Worm (Caenorhabditis elegans) whole organism, mixed stage, embryonic: ENCODE data around the gene K07F5.7.

Experiments
- M03D4.4 ChIP-seq: sonication (generic microtip); optimal IDR thresholded peaks from 2 replicates; lab custom pipeline; 2017; ENCODE audit warnings: mild to moderate bottlenecking, missing genetic modification characterization, missing compliant biosample characterization
- bed-3 ChIP-seq: fragments of 200-800 bp; sonication (Bioruptor generic); optimal IDR thresholded peaks from 3 replicates; lab custom pipeline; 2018; ENCODE audit warnings: mild to moderate bottlenecking, missing genetic modification characterization, moderate library complexity, missing compliant biosample characterization
- blmp-1 ChIP-seq: fragments of 150-350 bp; optimal IDR thresholded peaks from 2 replicates; lab custom pipeline; 2014; ENCODE audit warnings: missing biosample characterization, missing genetic modification characterization
- ceh-39 ChIP-seq: fragments of 150-350 bp; optimal IDR thresholded peaks from 2 replicates; lab custom pipeline; 2014; ENCODE audit warnings: missing biosample characterization, missing genetic modification characterization
- ceh-43 ChIP-seq: fragments of 200-800 bp; sonication (Bioruptor generic); optimal IDR thresholded peaks from 2 replicates; lab custom pipeline; 2018; ENCODE audit warnings: mild to moderate bottlenecking, missing genetic modification characterization, moderate library complexity, missing compliant biosample characterization
- ceh-83 ChIP-seq: fragments of 200-800 bp; sonication (Bioruptor generic); optimal IDR thresholded peaks from 2 replicates; lab custom pipeline; 2018; ENCODE audit warnings: mild to moderate bottlenecking, missing genetic modification characterization, missing compliant biosample characterization
- ces-1 ChIP-seq: fragments of 150-350 bp; optimal IDR thresholded peaks from 2 replicates; lab custom pipeline; 2014; ENCODE audit warnings: missing biosample characterization, missing genetic modification reagents, missing genetic modification characterization
- cnd-1 ChIP-seq: fragments of 200-800 bp; sonication (Bioruptor generic); optimal IDR thresholded peaks from 2 replicates; lab custom pipeline; 2018; ENCODE audit warnings: mild to moderate bottlenecking, missing genetic modification characterization, missing compliant biosample characterization
- drap-1 ChIP-seq: fragments of 200-800 bp; sonication (Bioruptor generic); optimal IDR thresholded peaks from 3 replicates; lab custom pipeline; 2018; ENCODE audit warnings: mild to moderate bottlenecking, missing genetic modification characterization, missing compliant biosample characterization
- elt-1 ChIP-seq: sonication (generic microtip); optimal IDR thresholded peaks from 2 replicates; lab custom pipeline; 2017; ENCODE audit warnings: missing genetic modification characterization, mild to moderate bottlenecking, missing compliant biosample characterization, antibody characterized with exemption, moderate library complexity, borderline replicate concordance; ENCODE audit not compliant: insufficient read depth
- elt-3 ChIP-seq: fragments of 150-350 bp; optimal IDR thresholded peaks from 2 replicates; lab custom pipeline; 2014; ENCODE audit warnings: missing biosample characterization, missing genetic modification characterization
- flh-1 ChIP-seq: fragments of 200-800 bp; sonication (Bioruptor generic); optimal IDR thresholded peaks from 2 replicates; lab custom pipeline; 2018; ENCODE audit warnings: mild to moderate bottlenecking, missing genetic modification characterization, moderate library complexity, missing compliant biosample characterization
- ham-2 ChIP-seq: fragments of 200-800 bp; sonication (Bioruptor generic); optimal IDR thresholded peaks from 2 replicates; lab custom pipeline; 2018; ENCODE audit warnings: mild to moderate bottlenecking, missing genetic modification characterization, missing compliant biosample characterization
- hlh-1 ChIP-seq: fragments of 150-350 bp; optimal IDR thresholded peaks from 2 replicates; lab custom pipeline; 2014; ENCODE audit warnings: missing biosample characterization, missing genetic modification reagents, missing genetic modification characterization
- lin-13 ChIP-seq: fragments of 150-350 bp; optimal IDR thresholded peaks from 2 replicates; lab custom pipeline; 2014; ENCODE audit warnings: missing biosample characterization, missing genetic modification characterization
- lin-32 ChIP-seq: fragments of 200-800 bp; sonication (Bioruptor generic); optimal IDR thresholded peaks from 2 replicates; lab custom pipeline; 2018; ENCODE audit warnings: mild to moderate bottlenecking, missing genetic modification characterization, missing compliant biosample characterization
- lsy-2 ChIP-seq: fragments of 150-350 bp; optimal IDR thresholded peaks from 2 replicates; lab custom pipeline; 2014; ENCODE audit warnings: missing biosample characterization, missing genetic modification characterization
- mep-1 ChIP-seq: fragments of 150-350 bp; optimal IDR thresholded peaks from 2 replicates; lab custom pipeline; 2017; ENCODE audit warnings: missing biosample characterization, missing genetic modification reagents, missing genetic modification characterization, inconsistent platforms
- nhr-12 ChIP-seq: fragments of 150-350 bp; optimal IDR thresholded peaks from 2 replicates; lab custom pipeline; 2014; ENCODE audit warnings: missing biosample characterization, missing genetic modification characterization
- nhr-237 ChIP-seq: fragments of 150-350 bp; optimal IDR thresholded peaks from 2 replicates; lab custom pipeline; 2014; ENCODE audit warnings: missing biosample characterization, missing genetic modification characterization
- nhr-28 ChIP-seq: fragments of 150-350 bp; optimal IDR thresholded peaks from 2 replicates; lab custom pipeline; 2014; ENCODE audit warnings: missing biosample characterization, missing genetic modification characterization
- nhr-76 ChIP-seq: sonication (generic microtip); optimal IDR thresholded peaks from 2 replicates; lab custom pipeline; 2017; ENCODE audit warnings: missing biosample characterization, missing genetic modification characterization
- pha-4 ChIP-seq: fragments of 150-350 bp; optimal IDR thresholded peaks from 2 replicates; lab custom pipeline; 2018; ENCODE audit warnings: missing biosample characterization, missing genetic modification reagents, missing genetic modification characterization
- sem-2 ChIP-seq: fragments of 200-800 bp; sonication (Bioruptor generic); optimal IDR thresholded peaks from 2 replicates; lab custom pipeline; 2018; ENCODE audit warnings: mild to moderate bottlenecking, missing genetic modification characterization, missing compliant biosample characterization
- snpc-4 ChIP-seq: fragments of 150-350 bp; optimal IDR thresholded peaks from 2 replicates; lab custom pipeline; 2014; ENCODE audit warnings: missing biosample characterization, missing genetic modification characterization
- tbx-8 ChIP-seq: fragments of 200-800 bp; sonication (Bioruptor generic); optimal IDR thresholded peaks from 2 replicates; lab custom pipeline; 2018; ENCODE audit warnings: mild to moderate bottlenecking, missing genetic modification characterization, moderate library complexity, missing compliant biosample characterization
- unc-120 ChIP-seq: sonication (generic microtip); optimal IDR thresholded peaks from 2 replicates; lab custom pipeline; 2017; ENCODE audit warnings: missing genetic modification characterization, missing compliant biosample characterization; ENCODE audit not compliant: poor library complexity, severe bottlenecking
- unc-39 ChIP-seq: fragments of 150-350 bp; optimal IDR thresholded peaks from 2 replicates; lab custom pipeline; 2014; ENCODE audit warnings: missing biosample characterization, missing genetic modification characterization
- unc-62 ChIP-seq: fragments of 150-350 bp; optimal IDR thresholded peaks from 2 replicates; lab custom pipeline; 2014; ENCODE audit warnings: missing biosample characterization, missing genetic modification reagents, missing genetic modification characterization
- ztf-11 ChIP-seq: fragments of 150-350 bp; optimal IDR thresholded peaks from 2 replicates; lab custom pipeline; 2014; ENCODE audit warnings: missing biosample characterization, missing genetic modification characterization

K07F5.7 gene

DNA sequence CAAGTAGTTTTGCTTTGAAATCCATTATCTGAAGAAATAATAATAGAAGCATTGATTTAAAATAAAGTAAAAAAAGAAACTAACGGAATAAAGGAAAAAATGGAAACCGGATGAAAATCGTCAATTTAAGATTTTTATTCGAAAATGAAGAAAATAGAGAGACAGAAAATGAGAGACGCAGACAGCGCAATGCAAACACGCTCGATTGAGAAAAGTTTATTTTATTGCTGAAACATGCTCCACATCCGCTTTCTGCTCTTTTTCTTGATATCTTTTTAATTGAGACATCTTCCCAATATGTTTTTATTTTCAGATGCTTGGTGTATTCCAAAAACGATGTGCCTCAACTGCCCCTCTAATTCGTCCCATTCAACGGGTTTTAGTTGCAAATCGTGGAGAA lies 36.3 kb upstream of the K07F5.7 start, which contains the start of the genes prp-18 and mccc-1:
TSS of gene prp-18 (minus strand) at position 127 of the 400 bp plus-strand sequence.
TSS of gene mccc-1 (plus strand) at position 314 of the 400 bp plus-strand sequence.
- TF ChIP-seq ceh-43 (GFP tag; lab: Kevin White, UChicago) = no peak
- peak; percentile 36 for TF ChIP-seq pha-4 (tag; lab: Kevin White, UChicago)
- peak; percentile 46 for TF ChIP-seq mep-1 (tag; lab: Kevin White, UChicago)
- TF ChIP-seq ces-1 = peak; percentile 87

ce11 chrIV:9878893-9879379 lies 31.0 kb upstream of the K07F5.7 start, which contains the start of gene nhr-4:
Gene nhr-4 (plus strand): TSS chrIV:9879329.
- TF ChIP-seq blmp-1 (no peak), flh-1 (no peak), nhr-12 (tag; lab: Kevin White, UChicago) (no peak)

- TF ChIP-seq drap-1 (GFP tag; lab: Kevin White, UChicago) (no peak), hlh-1 (tag; lab: Kevin White, UChicago) (no peak), ztf-11 (tag; lab: Kevin White, UChicago) (no peak), ceh-83 (GFP tag; lab: Kevin White, UChicago) (no peak), lsy-2 (tag; lab: Kevin White, UChicago) (no peak), ham-2 (GFP tag; lab: Kevin White, UChicago) (no peak), pha-4 (tag; lab: Kevin White, UChicago) (no peak), sem-2 (no peak), elt-1 (no peak)
Measured at ce11 chrIV:9875646-9876045, 27.7 kb upstream of the K07F5.7 start.

DNA sequence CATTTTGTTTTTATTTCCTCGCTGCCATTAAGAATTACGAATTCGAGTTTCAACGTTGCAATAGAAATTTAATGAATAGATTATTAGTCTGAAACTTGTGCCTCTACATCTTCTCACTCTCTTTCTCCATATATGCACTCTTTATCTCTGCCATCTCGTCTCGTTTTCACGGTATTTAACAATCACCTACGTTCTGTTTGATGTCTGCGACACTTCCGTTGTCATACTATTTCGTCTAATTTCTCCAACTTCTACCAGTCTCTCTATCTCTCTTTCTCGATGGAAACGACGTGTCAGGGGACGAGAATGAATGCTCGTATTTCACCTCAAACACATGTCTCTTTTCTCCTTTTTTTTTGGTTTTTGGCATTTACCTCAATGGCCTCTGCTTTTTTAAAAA lies 25.9 kb upstream of the K07F5.7 start:
- TF ChIP-seq pha-4 (tag; lab: Kevin White, UChicago) (peak; percentile 38), ztf-11 (tag; lab: Kevin White, UChicago) (no peak), tbx-8 (GFP tag; lab: Kevin White, UChicago) (no peak), nhr-237 (peak; percentile 7), hlh-1 (tag; lab: Kevin White, UChicago) (peak; percentile 66), unc-120 (tag; lab: Kevin White, UChicago) (peak; percentile 61), ceh-39 (tag; lab: Kevin White, UChicago) (no peak), nhr-12 (tag; lab: Kevin White, UChicago) (no peak), unc-62 (GFP tag; lab: Kevin White, UChicago) (peak; percentile 64), ces-1 (peak; percentile 28)
- TF ChIP-seq, all 35 proteins: peak for 6

DNA sequence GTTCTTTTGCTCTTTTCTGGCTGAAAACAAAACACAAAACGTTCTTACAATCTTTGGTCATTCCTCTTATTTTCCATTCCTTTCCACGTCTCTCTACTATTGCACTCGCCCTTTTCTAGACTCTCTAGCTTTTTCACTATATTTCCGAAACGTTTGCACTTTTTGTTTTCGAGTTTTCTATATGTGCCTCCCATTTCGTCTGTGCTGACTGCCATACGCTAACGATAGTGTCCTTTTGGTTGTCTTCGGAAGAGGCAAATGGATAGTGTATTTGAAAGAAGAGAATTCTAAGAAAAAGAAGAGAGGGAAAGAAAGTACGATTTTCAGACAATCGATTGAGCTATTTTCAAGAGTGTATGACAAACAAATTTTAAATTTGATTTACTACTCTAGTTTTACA lies 24.8 kb upstream of the K07F5.7 start:
- TF ChIP-seq blmp-1 (no peak), cnd-1 (tag; lab: Kevin White, UChicago) (no peak), nhr-28 (tag; lab: Kevin White, UChicago) (no peak), drap-1 (GFP tag; lab: Kevin White, UChicago) (no peak), pha-4 (tag; lab: Kevin White, UChicago) (no peak), elt-3 (tag; lab: Kevin White, UChicago) (no peak)

DNA sequence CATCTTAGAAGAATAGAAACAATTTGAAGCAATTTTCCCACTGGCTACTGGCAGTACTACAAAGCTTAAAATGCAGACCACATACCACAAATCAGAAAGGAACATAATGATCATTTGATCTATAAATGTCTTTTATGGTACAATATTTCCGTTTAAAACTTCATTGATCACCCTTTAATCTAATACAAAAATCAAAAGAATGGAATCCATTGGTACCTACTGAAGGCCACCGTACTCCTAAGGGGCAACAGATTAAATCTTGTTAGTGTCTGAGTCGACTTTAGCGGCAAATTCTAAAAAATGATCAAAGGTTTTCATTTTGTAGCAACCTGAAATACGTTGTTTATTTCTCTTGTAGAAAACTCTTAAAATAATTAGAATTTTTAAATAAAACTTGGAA lies 24.2 kb upstream of the K07F5.7 start:
- no peak for TF ChIP-seq flh-1
- no peak for TF ChIP-seq unc-120 (tag; lab: Kevin White, UChicago)
- no peak for TF ChIP-seq mep-1 (tag; lab: Kevin White, UChicago)
- TF ChIP-seq lin-32 = no peak
- no peak for TF ChIP-seq lin-13 (tag; lab: Kevin White, UChicago)
- no peak for TF ChIP-seq nhr-28 (tag; lab: Kevin White, UChicago)
- no peak for TF ChIP-seq drap-1 (GFP tag; lab: Kevin White, UChicago)
- TF ChIP-seq elt-3 (tag; lab: Kevin White, UChicago) = no peak
- no peak for TF ChIP-seq tbx-8 (GFP tag; lab: Kevin White, UChicago)
- no peak for TF ChIP-seq nhr-12 (tag; lab: Kevin White, UChicago)
- TF ChIP-seq M03D4.4 (tag; lab: Kevin White, UChicago) = no peak
- TF ChIP-seq blmp-1 = no peak

DNA sequence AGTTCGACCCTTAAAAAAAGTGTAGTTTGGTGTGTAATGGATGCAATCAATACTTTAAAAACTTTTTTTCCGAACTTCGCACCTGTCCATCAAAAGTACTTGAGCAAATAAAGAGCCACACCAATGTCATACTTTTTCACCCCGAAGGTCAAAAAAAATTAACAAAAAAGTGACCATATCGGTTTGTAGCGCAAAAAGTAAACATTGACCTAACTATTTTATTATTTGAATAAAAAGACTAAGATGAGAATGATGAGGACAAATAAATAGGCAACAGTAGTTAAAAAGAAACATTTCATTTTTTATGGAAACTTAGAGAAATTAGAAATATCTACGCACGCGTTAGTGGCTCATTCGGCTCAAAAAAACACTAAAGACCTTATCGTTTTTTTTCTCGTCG lies 21.4 kb upstream of the K07F5.7 start:
- TF ChIP-seq lin-13 (tag; lab: Kevin White, UChicago) (no peak), blmp-1 (no peak), bed-3 (GFP tag; lab: Kevin White, UChicago) (no peak), pha-4 (tag; lab: Kevin White, UChicago) (no peak), ceh-83 (GFP tag; lab: Kevin White, UChicago) (no peak), unc-39 (tag; lab: Kevin White, UChicago) (no peak), tbx-8 (GFP tag; lab: Kevin White, UChicago) (no peak), drap-1 (GFP tag; lab: Kevin White, UChicago) (no peak), snpc-4 (tag; lab: Kevin White, UChicago) (no peak), lsy-2 (tag; lab: Kevin White, UChicago) (no peak), lin-32 (no peak), ham-2 (GFP tag; lab: Kevin White, UChicago) (no peak), hlh-1 (tag; lab: Kevin White, UChicago) (no peak), ztf-11 (tag; lab: Kevin White, UChicago) (no peak), nhr-12 (tag; lab: Kevin White, UChicago) (no peak), unc-120 (tag; lab: Kevin White, UChicago) (no peak), nhr-237 (no peak), ceh-39 (tag; lab: Kevin White, UChicago) (no peak), nhr-76 (tag; lab: Kevin White, UChicago) (no peak)
